Fruit fly (Drosophila melanogaster) S2 (cell line): ENCODE data around the gene CG42759.

Source experiments
- CG8478 ChIP-seq: fragments of >200 bp; optimal IDR thresholded peaks from 2 replicates; lab custom pipeline; 2018
- CTCF ChIP-seq, 2 experiments: fragments of >200 bp; optimal IDR thresholded peaks; 2 replicates each; lab custom pipeline; 2018

DNA sequence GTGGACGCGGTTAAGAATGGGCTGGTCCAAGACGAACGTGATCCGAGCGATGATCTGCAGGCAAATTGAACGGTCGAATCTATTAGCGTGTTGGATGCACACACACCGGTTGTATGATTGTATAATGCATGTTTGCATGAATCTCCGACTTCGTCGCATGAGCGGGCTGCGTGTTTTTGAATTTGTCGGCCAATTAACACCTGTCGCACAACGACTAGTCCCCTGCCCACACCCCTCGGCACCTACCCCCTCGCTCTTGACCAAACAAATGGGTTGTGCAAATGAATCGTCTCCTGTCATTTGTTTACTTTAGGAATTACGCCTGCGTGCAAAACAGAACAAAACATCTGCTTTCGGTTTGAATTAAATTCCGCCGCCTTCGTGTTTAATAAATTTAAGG, 7.9 kb upstream of the CG42759 start:
- TF ChIP-seq CG8478: no peak
- no peak for TF ChIP-seq CTCF (optimal IDR thresholded peaks at IDR 0.05; lab: Kevin White, UChicago)
